Worm (Caenorhabditis elegans): ENCODE data around the gene pyk-2.

Gene pyk-2

ce11 chrIV:10933777-10934546 is 24.2 kb downstream of the pyk-2 start:
- TF ChIP-seq pat-9 (tag; optimal IDR thresholded peaks at IDR 0.05) (no peak), ceh-31 (tag; optimal IDR thresholded peaks at IDR 0.05) (no peak), hlh-13 (GFP tag; optimal IDR thresholded peaks at IDR 0.05) (no peak), fkh-10 (GFP tag; optimal IDR thresholded peaks at IDR 0.05) (no peak), sdc-2 (tag; optimal IDR thresholded peaks at IDR 0.05) (no peak), rnt-1 (tag; optimal IDR thresholded peaks at IDR 0.05) (no peak), dmd-4 (tag; optimal IDR thresholded peaks at IDR 0.05; ENCODE audit: borderline replicate concordance) (no peak), zip-5 (tag; optimal IDR thresholded peaks at IDR 0.05) (no peak), hlh-8 (tag; optimal IDR thresholded peaks at IDR 0.05) (no peak), sox-2 (GFP tag; IDR thresholded peaks at IDR 0.05) (no peak), madf-2 (tag; optimal IDR thresholded peaks at IDR 0.05) (no peak), ceh-22 (tag; optimal IDR thresholded peaks at IDR 0.05) (no peak), ceh-9 (tag; optimal IDR thresholded peaks at IDR 0.05) (no peak), pha-2 (tag; optimal IDR thresholded peaks at IDR 0.05) (no peak), elt-4 (tag; optimal IDR thresholded peaks at IDR 0.05) (no peak), C38D4.7 (GFP tag; optimal IDR thresholded peaks at IDR 0.05) (no peak), nfya-1 (tag; optimal IDR thresholded peaks at IDR 0.05) (no peak), fax-1 (tag; optimal IDR thresholded peaks at IDR 0.05) (no peak), pqm-1 (tag; optimal IDR thresholded peaks at IDR 0.05) (no peak), ceh-2 (tag; optimal IDR thresholded peaks at IDR 0.05) (no peak)

DNA sequence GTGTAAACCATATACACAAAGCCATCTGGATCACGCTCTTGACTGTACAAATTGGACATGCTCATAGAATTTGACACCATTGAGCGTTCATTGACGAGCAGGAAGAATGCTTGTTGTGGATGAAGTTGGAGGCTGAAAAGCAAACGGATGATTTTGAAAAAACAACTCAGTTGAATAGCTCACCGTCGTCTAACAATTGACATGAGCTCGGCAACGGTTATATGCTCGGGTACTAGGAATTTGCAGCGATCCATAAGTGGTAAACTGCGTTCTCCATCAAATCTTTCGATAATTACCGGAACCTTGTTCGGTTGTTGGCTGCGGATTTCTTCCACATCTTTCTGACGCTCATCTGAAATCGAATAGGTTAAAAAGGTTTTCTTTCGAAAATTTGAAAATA is 25.1 kb downstream of the pyk-2 start:
- TF ChIP-seq ceh-6 (GFP tag; optimal IDR thresholded peaks at IDR 0.05): no peak
- TF ChIP-seq mec-3 (tag; optimal IDR thresholded peaks at IDR 0.05; ENCODE audit: borderline replicate concordance): no peak
- TF ChIP-seq nfya-1 (tag; optimal IDR thresholded peaks at IDR 0.05): no peak
- TF ChIP-seq Y22D7AL.16 (tag; optimal IDR thresholded peaks at IDR 0.05): no peak
- TF ChIP-seq ceh-18 (tag; optimal IDR thresholded peaks at IDR 0.05): no peak

ce11 chrIV:10935336-10935735 is 25.6 kb downstream of the pyk-2 start:
- peak; percentile 94 for TF ChIP-seq unc-55 (GFP tag; optimal IDR thresholded peaks at IDR 0.05)
- peak; percentile 28 for TF ChIP-seq hlh-8 (tag; optimal IDR thresholded peaks at IDR 0.05)
- TF ChIP-seq hlh-30 (tag; optimal IDR thresholded peaks at IDR 0.05; ENCODE audit: insufficient read depth): peak; percentile 98
- TF ChIP-seq sox-4 (tag; optimal IDR thresholded peaks at IDR 0.05): no peak
- no peak for TF ChIP-seq pha-2 (tag; optimal IDR thresholded peaks at IDR 0.05)
- no peak for TF ChIP-seq npax-4 (tag; optimal IDR thresholded peaks at IDR 0.05)
- TF ChIP-seq hlh-6 (tag; optimal IDR thresholded peaks at IDR 0.05): no peak
- TF ChIP-seq ztf-16 (tag; optimal IDR thresholded peaks at IDR 0.05): no peak
- peak; percentile 75 for TF ChIP-seq ceh-18 (tag; optimal IDR thresholded peaks at IDR 0.05)
- TF ChIP-seq unc-3 (GFP tag; conservative IDR thresholded peaks at IDR 0.05): no peak
- TF ChIP-seq unc-3 (tag; optimal IDR thresholded peaks at IDR 0.05): no peak
- TF ChIP-seq odd-2 (tag; optimal IDR thresholded peaks at IDR 0.05): no peak
- no peak for TF ChIP-seq sdc-2 (tag; optimal IDR thresholded peaks at IDR 0.05)
- TF ChIP-seq ceh-34 (tag; optimal IDR thresholded peaks at IDR 0.05): peak; percentile 37
- no peak for TF ChIP-seq pha-4 (tag; optimal IDR thresholded peaks at IDR 0.05)
- TF ChIP-seq gmeb-2 (tag; optimal IDR thresholded peaks at IDR 0.05): no peak
- peak; percentile 33 for TF ChIP-seq fax-1 (tag; optimal IDR thresholded peaks at IDR 0.05)
- no peak for TF ChIP-seq T23F11.4 (GFP tag; optimal IDR thresholded peaks at IDR 0.05)
- no peak for TF ChIP-seq ceh-2 (tag; optimal IDR thresholded peaks at IDR 0.05)
- no peak for TF ChIP-seq ceh-24 (tag; optimal IDR thresholded peaks at IDR 0.05)
- TF ChIP-seq nfya-1 (tag; optimal IDR thresholded peaks at IDR 0.05): peak; percentile 50
- TF ChIP-seq pax-1 (tag; optimal IDR thresholded peaks at IDR 0.05): no peak
- no peak for TF ChIP-seq mec-3 (tag; optimal IDR thresholded peaks at IDR 0.05; ENCODE audit: borderline replicate concordance)
- peak; percentile 43 for TF ChIP-seq pros-1 (tag; optimal IDR thresholded peaks at IDR 0.05)
- TF ChIP-seq K02D7.2 (tag; optimal IDR thresholded peaks at IDR 0.05): no peak
- TF ChIP-seq fkh-6 (tag; optimal IDR thresholded peaks at IDR 0.05): no peak
- TF ChIP-seq ama-1 (optimal IDR thresholded peaks at IDR 0.05): no peak
- TF ChIP-seq ceh-30 (tag; optimal IDR thresholded peaks at IDR 0.05): no peak
- no peak for TF ChIP-seq ceh-19 (GFP tag; optimal IDR thresholded peaks at IDR 0.05)
- no peak for TF ChIP-seq lim-6 (tag; optimal IDR thresholded peaks at IDR 0.05)
- no peak for TF ChIP-seq ceh-22 (tag; optimal IDR thresholded peaks at IDR 0.05)
- peak; percentile 8 for TF ChIP-seq ceh-14 (tag; optimal IDR thresholded peaks at IDR 0.05)
- TF ChIP-seq ceh-9 (tag; optimal IDR thresholded peaks at IDR 0.05): no peak
- TF ChIP-seq ahr-1 (tag; optimal IDR thresholded peaks at IDR 0.05): no peak

Measured in whole organism, late embryonic.